Worm (Caenorhabditis elegans) whole organism, L2 larva: ENCODE data around the gene helq-1.

ENCODE experiments used
- C34F6.9 ChIP-seq: fragments of 150-350 bp; optimal IDR thresholded peaks from 2 replicates; lab custom pipeline; 2014; ENCODE audit warnings: missing biosample characterization, missing genetic modification characterization
- F13H6.1 ChIP-seq: sonication (generic microtip); optimal IDR thresholded peaks from 2 replicates; lab custom pipeline; 2016; ENCODE audit warnings: missing genetic modification characterization, missing compliant biosample characterization
- R02D3.7 ChIP-seq: fragments of 150-350 bp; optimal IDR thresholded peaks from 2 replicates; lab custom pipeline; 2014; ENCODE audit warnings: missing biosample characterization, missing genetic modification characterization
- Y55F3AM.14 ChIP-seq: fragments of 200-800 bp; sonication (Bioruptor generic); optimal IDR thresholded peaks from 2 replicates; lab custom pipeline; 2018; ENCODE audit warnings: mild to moderate bottlenecking, missing genetic modification characterization, missing compliant biosample characterization
- ZK546.5 ChIP-seq: sonication (generic microtip); optimal IDR thresholded peaks from 2 replicates; lab custom pipeline; 2017; ENCODE audit warnings: missing biosample characterization, missing genetic modification characterization
- aly-2 ChIP-seq: fragments of 150-350 bp; optimal IDR thresholded peaks from 2 replicates; lab custom pipeline; 2014; ENCODE audit warnings: missing biosample characterization, missing genetic modification characterization
- ama-1 ChIP-seq: fragments of 150-350 bp; optimal IDR thresholded peaks from 2 replicates; lab custom pipeline; 2018; ENCODE audit warnings: inconsistent platforms
- blmp-1 ChIP-seq: sonication (generic microtip); optimal IDR thresholded peaks from 2 replicates; lab custom pipeline; 2017; ENCODE audit warnings: missing genetic modification characterization, mild to moderate bottlenecking, missing compliant biosample characterization, antibody characterized with exemption, moderate library complexity; ENCODE audit not compliant: insufficient read depth
- ceh-16 ChIP-seq: fragments of 150-350 bp; optimal IDR thresholded peaks from 2 replicates; lab custom pipeline; 2014; ENCODE audit warnings: missing biosample characterization, missing genetic modification characterization
- crh-2 ChIP-seq: sonication (generic microtip); optimal IDR thresholded peaks from 2 replicates; lab custom pipeline; 2017; ENCODE audit warnings: missing biosample characterization, missing genetic modification characterization
- egl-27 ChIP-seq: sonication (generic microtip); optimal IDR thresholded peaks from 3 replicates; lab custom pipeline; 2017; ENCODE audit warnings: missing biosample characterization, missing genetic modification reagents, missing genetic modification characterization
- elt-1 ChIP-seq: fragments of 150-350 bp; optimal IDR thresholded peaks from 2 replicates; lab custom pipeline; 2014; ENCODE audit warnings: missing biosample characterization, missing genetic modification characterization
- elt-3 ChIP-seq: sonication (generic microtip); optimal IDR thresholded peaks from 2 replicates; lab custom pipeline; 2017; ENCODE audit warnings: missing biosample characterization, missing genetic modification characterization
- fos-1 ChIP-seq: fragments of 150-350 bp; optimal IDR thresholded peaks from 2 replicates; lab custom pipeline; 2014; ENCODE audit warnings: missing biosample characterization, missing genetic modification characterization
- gmeb-1 ChIP-seq: fragments of 150-350 bp; optimal IDR thresholded peaks from 2 replicates; lab custom pipeline; 2014; ENCODE audit warnings: missing biosample characterization, missing genetic modification characterization
- lin-11 ChIP-seq: fragments of 150-350 bp; sonication (generic microtip); optimal IDR thresholded peaks from 2 replicates; lab custom pipeline; 2014; ENCODE audit warnings: missing biosample characterization, missing genetic modification characterization, inconsistent platforms, mixed read lengths
- lin-13 ChIP-seq: fragments of 150-350 bp; optimal IDR thresholded peaks from 2 replicates; lab custom pipeline; 2014; ENCODE audit warnings: missing biosample characterization, missing genetic modification reagents, missing genetic modification characterization
- lin-39 ChIP-seq: fragments of 150-350 bp; optimal IDR thresholded peaks from 2 replicates; lab custom pipeline; 2014; ENCODE audit warnings: missing biosample characterization, missing genetic modification reagents, missing genetic modification characterization
- lsy-2 ChIP-seq, 2 experiments: fragments of 150-350 bp in 1 of 2; sonication (generic microtip) in 1 of 2; optimal IDR thresholded peaks; 2 replicates each; lab custom pipeline; 2014 to 2017; ENCODE audit warnings: missing biosample characterization in 2 of 2, missing genetic modification characterization in 2 of 2
- mdl-1 ChIP-seq, 2 experiments: fragments of 150-350 bp in 1 of 2; sonication (generic microtip) in 1 of 2; optimal IDR thresholded peaks; 2 replicates each; lab custom pipeline; 2017; ENCODE audit warnings: missing biosample characterization in 2 of 2, missing genetic modification characterization in 2 of 2
- nhr-11 ChIP-seq: fragments of 150-350 bp; optimal IDR thresholded peaks from 2 replicates; lab custom pipeline; 2014; ENCODE audit warnings: missing biosample characterization, missing genetic modification characterization
- nhr-129 ChIP-seq: fragments of 150-350 bp; optimal IDR thresholded peaks from 2 replicates; lab custom pipeline; 2014; ENCODE audit warnings: missing biosample characterization, missing genetic modification characterization
- nhr-21 ChIP-seq: fragments of 150-350 bp; optimal IDR thresholded peaks from 2 replicates; lab custom pipeline; 2014; ENCODE audit warnings: missing biosample characterization, missing genetic modification characterization
- nhr-23 ChIP-seq: fragments of 150-350 bp; optimal IDR thresholded peaks from 2 replicates; lab custom pipeline; 2014; ENCODE audit warnings: missing biosample characterization, missing genetic modification reagents, missing genetic modification characterization
- nhr-237 ChIP-seq: fragments of 150-350 bp; optimal IDR thresholded peaks from 2 replicates; lab custom pipeline; 2014; ENCODE audit warnings: missing biosample characterization, missing genetic modification characterization
- nhr-25 ChIP-seq: fragments of 150-350 bp; sonication (generic microtip); optimal IDR thresholded peaks from 3 replicates; lab custom pipeline; 2014; ENCODE audit warnings: missing biosample characterization, missing genetic modification characterization
- nhr-77 ChIP-seq: fragments of 150-350 bp; optimal IDR thresholded peaks from 2 replicates; lab custom pipeline; 2014; ENCODE audit warnings: missing biosample characterization, missing genetic modification characterization
- peb-1 ChIP-seq: fragments of 150-350 bp; optimal IDR thresholded peaks from 2 replicates; lab custom pipeline; 2014; ENCODE audit warnings: missing biosample characterization, missing genetic modification characterization
- sem-4 ChIP-seq: fragments of 150-350 bp; optimal IDR thresholded peaks from 2 replicates; lab custom pipeline; 2014; ENCODE audit warnings: missing biosample characterization, missing genetic modification reagents, missing genetic modification characterization
- sma-3 ChIP-seq: sonication (generic microtip); optimal IDR thresholded peaks from 2 replicates; lab custom pipeline; 2016; ENCODE audit warnings: missing genetic modification reagents, missing genetic modification characterization, missing compliant biosample characterization
- sma-9 ChIP-seq, 2 experiments: fragments of 150-350 bp in 1 of 2; sonication (generic microtip) in 1 of 2; optimal IDR thresholded peaks; 2 replicates each; lab custom pipeline; 2014 to 2016; ENCODE audit warnings: missing genetic modification characterization in 2 of 2, mild to moderate bottlenecking in 1 of 2, missing biosample characterization in 1 of 2, missing compliant biosample characterization in 1 of 2, missing genetic modification reagents in 1 of 2, moderate library complexity in 1 of 2
- unc-39 ChIP-seq: fragments of 150-350 bp; optimal IDR thresholded peaks from 2 replicates; lab custom pipeline; 2014; ENCODE audit warnings: missing biosample characterization, missing genetic modification characterization
- unc-62 ChIP-seq: fragments of 150-350 bp; optimal IDR thresholded peaks from 2 replicates; lab custom pipeline; 2014; ENCODE audit warnings: missing biosample characterization, missing genetic modification reagents, missing genetic modification characterization
- ztf-11 ChIP-seq: sonication (generic microtip); optimal IDR thresholded peaks from 2 replicates; lab custom pipeline; 2017; ENCODE audit warnings: missing biosample characterization, missing genetic modification characterization

The helq-1 gene

ce11 chrIII:558832-559231, 28.1 kb downstream of the helq-1 start:
- TF ChIP-seq elt-3 (tag; lab: Kevin White, UChicago) (no peak), ceh-16 (tag; lab: Kevin White, UChicago) (peak; percentile 67), lin-39 (tag; lab: Kevin White, UChicago) (no peak), F13H6.1 (peak; percentile 72), crh-2 (peak; percentile 12), nhr-129 (tag; lab: Kevin White, UChicago) (peak; percentile 15), C34F6.9 (tag; lab: Kevin White, UChicago) (peak; percentile 35), sma-9 (GFP tag; optimal IDR thresholded peaks at IDR 0.05; lab: Kevin White, UChicago) (peak; percentile 67), sma-9 (tag; optimal IDR thresholded peaks at IDR 0.05; lab: Kevin White, UChicago) (no peak), lin-13 (GFP tag; lab: Kevin White, UChicago) (no peak), nhr-25 (tag; lab: Kevin White, UChicago) (peak; percentile 51), sma-3 (GFP tag; lab: Kevin White, UChicago) (peak; percentile 23), ZK546.5 (tag; lab: Kevin White, UChicago) (no peak), fos-1 (tag; lab: Kevin White, UChicago) (peak; percentile 67), aly-2 (no peak), gmeb-1 (tag; lab: Kevin White, UChicago) (peak; percentile 57), lsy-2 (tag; optimal IDR thresholded peaks at IDR 0.05; lab: Kevin White, UChicago) (no peak)

ce11 chrIII:558083-558482, 28.8 kb downstream of the helq-1 start:
- TF ChIP-seq unc-62 (GFP tag; lab: Kevin White, UChicago) (no peak), nhr-21 (tag; lab: Kevin White, UChicago) (no peak)

- TF ChIP-seq lin-11 (no peak), sma-9 (GFP tag; optimal IDR thresholded peaks at IDR 0.05; lab: Kevin White, UChicago) (no peak), sma-9 (tag; optimal IDR thresholded peaks at IDR 0.05; lab: Kevin White, UChicago) (no peak), nhr-21 (tag; lab: Kevin White, UChicago) (no peak), nhr-237 (tag; lab: Kevin White, UChicago) (no peak), unc-39 (tag; lab: Kevin White, UChicago) (no peak), sem-4 (tag; lab: Kevin White, UChicago) (no peak), nhr-129 (tag; lab: Kevin White, UChicago) (no peak), mdl-1 (tag; optimal IDR thresholded peaks at IDR 0.05; lab: Kevin White, UChicago) (no peak), Y55F3AM.14 (GFP tag; lab: Kevin White, UChicago) (no peak), sma-3 (GFP tag; lab: Kevin White, UChicago) (no peak), ama-1 (lab: Kevin White, UChicago) (no peak), ztf-11 (tag; lab: Kevin White, UChicago) (no peak), unc-62 (GFP tag; lab: Kevin White, UChicago) (no peak)
These were observed 31.3 kb downstream of the helq-1 start, which contains the start of gene B0353.1 for ce11 chrIII:555650-556049. TSS of gene B0353.1 (plus strand) at chrIII:555950.

ce11 chrIII:549231-549630, 37.7 kb downstream of the helq-1 start:
- no peak for TF ChIP-seq peb-1 (tag; lab: Kevin White, UChicago)
- no peak for TF ChIP-seq egl-27 (tag; lab: Kevin White, UChicago)
- TF ChIP-seq nhr-11 (tag; lab: Kevin White, UChicago), result no peak
- TF ChIP-seq sem-4 (tag; lab: Kevin White, UChicago), result no peak
- no peak for TF ChIP-seq ceh-16 (tag; lab: Kevin White, UChicago)
- TF ChIP-seq R02D3.7 (tag; lab: Kevin White, UChicago), result no peak
- TF ChIP-seq unc-62 (GFP tag; lab: Kevin White, UChicago), result no peak
- no peak for TF ChIP-seq nhr-25 (tag; lab: Kevin White, UChicago)
- TF ChIP-seq nhr-129 (tag; lab: Kevin White, UChicago), result no peak
- no peak for TF ChIP-seq Y55F3AM.14 (GFP tag; lab: Kevin White, UChicago)
- TF ChIP-seq lsy-2 (tag; optimal IDR thresholded peaks at IDR 0.05; lab: Kevin White, UChicago), result no peak
- TF ChIP-seq nhr-23, result no peak
- TF ChIP-seq blmp-1 (tag; lab: Kevin White, UChicago), result no peak

- TF ChIP-seq mdl-1 (tag; optimal IDR thresholded peaks at IDR 0.05; lab: Kevin White, UChicago) (no peak), ZK546.5 (tag; lab: Kevin White, UChicago) (no peak), nhr-77 (tag; lab: Kevin White, UChicago) (no peak), sem-4 (tag; lab: Kevin White, UChicago) (no peak), elt-1 (peak; percentile 68), ceh-16 (tag; lab: Kevin White, UChicago) (peak; percentile 18)
These were observed 39.2 kb downstream of the helq-1 start for ce11 chrIII:547709-548108.
